Worm (Caenorhabditis elegans) whole organism, L1 larva: ENCODE measurements around the gene F39H12.1.

ENCODE experiments used
- alr-1 ChIP-seq: fragments of 200-800 bp; sonication (Bioruptor generic); optimal IDR thresholded peaks from 2 replicates; lab custom pipeline; 2018; ENCODE audit warnings: borderline replicate concordance, mild to moderate bottlenecking, missing genetic modification characterization, missing compliant biosample characterization
- aly-2 ChIP-seq: fragments of 150-350 bp; optimal IDR thresholded peaks from 2 replicates; lab custom pipeline; 2014; ENCODE audit warnings: missing biosample characterization, missing genetic modification characterization
- ama-1 ChIP-seq: fragments of 150-350 bp; optimal IDR thresholded peaks from 2 replicates; lab custom pipeline; 2014
- ceh-82 ChIP-seq, 3 experiments: fragments of 150-350 bp in 1 of 3; sonication (generic microtip) in 2 of 3; optimal IDR thresholded peaks; 2 replicates each; lab custom pipeline; 2014 to 2017; ENCODE audit warnings: missing biosample characterization in 3 of 3, missing genetic modification characterization in 3 of 3
- grh-1 ChIP-seq: fragments of 200-800 bp; sonication (Bioruptor generic); IDR thresholded peaks from 2 replicates; pipeline ENCODE4 v1.3.6; 2022; ENCODE audit warnings: missing genetic modification reagents, missing genetic modification characterization, missing compliant biosample characterization
- nhr-77 ChIP-seq: fragments of 150-350 bp; optimal IDR thresholded peaks from 2 replicates; lab custom pipeline; 2014; ENCODE audit warnings: missing biosample characterization, missing genetic modification characterization
- nhr-90 ChIP-seq: sonication (generic microtip); optimal IDR thresholded peaks from 2 replicates; lab custom pipeline; 2016; ENCODE audit warnings: mild to moderate bottlenecking, missing genetic modification characterization, missing compliant biosample characterization; ENCODE audit not compliant: poor library complexity
- pag-3 ChIP-seq: sonication (generic microtip); optimal IDR thresholded peaks from 2 replicates; lab custom pipeline; 2017; ENCODE audit warnings: missing genetic modification characterization, mild to moderate bottlenecking, missing compliant biosample characterization, antibody characterized with exemption, borderline replicate concordance; ENCODE audit not compliant: insufficient read depth
- skn-1 ChIP-seq: fragments of 150-350 bp; optimal IDR thresholded peaks from 2 replicates; lab custom pipeline; 2014; ENCODE audit warnings: missing biosample characterization, missing genetic modification characterization
- sup-37 ChIP-seq: fragments of 200-800 bp; sonication (Bioruptor generic); optimal IDR thresholded peaks from 2 replicates; lab custom pipeline; 2018; ENCODE audit warnings: mild to moderate bottlenecking, missing genetic modification characterization, missing compliant biosample characterization
- unc-62 ChIP-seq: fragments of 150-350 bp; optimal IDR thresholded peaks from 2 replicates; lab custom pipeline; 2014; ENCODE audit warnings: missing biosample characterization, missing genetic modification reagents, missing genetic modification characterization
- vab-15 ChIP-seq: sonication (generic microtip); optimal IDR thresholded peaks from 2 replicates; lab custom pipeline; 2017; ENCODE audit warnings: missing genotype, mild to moderate bottlenecking, missing genetic modification characterization, missing compliant biosample characterization
- xbp-1 ChIP-seq: sonication (generic microtip); optimal IDR thresholded peaks from 2 replicates; lab custom pipeline; 2016; ENCODE audit warnings: missing genetic modification characterization, missing compliant biosample characterization
- zag-1 ChIP-seq: fragments of 150-350 bp; optimal IDR thresholded peaks from 2 replicates; lab custom pipeline; 2014; ENCODE audit warnings: missing biosample characterization, missing genetic modification characterization

- TF ChIP-seq unc-62 (GFP tag; lab: Kevin White, UChicago) (no peak), ceh-82 (tag; optimal IDR thresholded peaks at IDR 0.05; lab: Kevin White, UChicago) (no peak), skn-1 (no peak), alr-1 (tag; lab: Kevin White, UChicago) (no peak), zag-1 (no peak), vab-15 (tag; lab: Kevin White, UChicago) (no peak), nhr-77 (no peak), pag-3 (peak; percentile 36), xbp-1 (tag; lab: Kevin White, UChicago) (no peak), sup-37 (GFP tag; lab: Kevin White, UChicago) (no peak), ama-1 (lab: Kevin White, UChicago) (no peak), nhr-90 (tag; lab: Kevin White, UChicago) (no peak), grh-1 (GFP tag; lab: Robert Waterston, UW) (no peak), aly-2 (no peak)
These were observed 22.3 kb upstream of the F39H12.1 start for ce11 chrX:812264-812663.
